Worm (Caenorhabditis elegans) whole organism, midembryonic: ENCODE data around the gene ZK228.13.

Experiments used
- T22C8.4 ChIP-seq: fragments of 200-800 bp; sonication (Bioruptor generic); IDR thresholded peaks from 2 replicates; pipeline ENCODE4 v1.3.6; 2022; ENCODE audit warnings: missing genetic modification characterization, missing compliant biosample characterization
- klf-2 ChIP-seq: fragments of 200-800 bp; sonication (Bioruptor generic); conservative IDR thresholded peaks from 2 replicates; pipeline ENCODE4 v1.3.6; 2022; ENCODE audit warnings: missing genetic modification reagents, missing genetic modification characterization, missing compliant biosample characterization
- med-1 ChIP-seq: sonication (generic microtip); optimal IDR thresholded peaks from 2 replicates; lab custom pipeline; 2017; ENCODE audit warnings: missing genetic modification characterization, mild to moderate bottlenecking, missing compliant biosample characterization, antibody characterized with exemption, missing genetic modification reagents; ENCODE audit not compliant: insufficient read depth
- ref-1 ChIP-seq: fragments of 200-800 bp; sonication (Bioruptor generic); conservative IDR thresholded peaks from 2 replicates; pipeline ENCODE4 v1.3.6; 2022; ENCODE audit warnings: missing genetic modification reagents, missing genetic modification characterization, missing compliant biosample characterization
- ztf-29 ChIP-seq: fragments of 200-800 bp; sonication (Bioruptor generic); IDR thresholded peaks from 2 replicates; pipeline ENCODE4 v1.3.6; 2022; ENCODE audit warnings: missing genetic modification reagents, missing genetic modification characterization, missing compliant biosample characterization

DNA sequence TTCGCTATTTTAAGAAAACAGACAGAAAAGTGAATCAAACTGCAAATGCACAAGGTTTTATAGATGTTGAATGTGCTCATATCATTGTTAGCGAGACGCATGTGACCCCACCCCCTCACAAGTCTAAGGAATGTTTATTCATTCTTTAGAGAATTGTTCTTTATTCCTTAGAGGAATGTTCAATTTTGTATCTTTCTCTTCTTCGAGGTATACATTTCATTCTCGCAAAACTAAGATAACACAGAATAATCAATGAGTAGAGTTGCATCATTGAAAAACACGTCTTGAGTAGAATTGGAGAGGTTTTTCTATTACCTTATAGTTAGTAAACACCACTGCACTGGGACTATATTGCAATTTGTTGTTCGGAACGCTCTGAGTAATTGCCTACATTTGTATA lies 33.0 kb downstream of the ZK228.13 start, which contains the start of gene ZK262.20:
- no peak for TF ChIP-seq klf-2 (GFP tag; lab: Robert Waterston, UW)
- no peak for TF ChIP-seq med-1
- TF ChIP-seq ref-1 (GFP tag; lab: Robert Waterston, UW), result no peak
- TF ChIP-seq T22C8.4 (GFP tag; lab: Robert Waterston, UW), result no peak
- no peak for TF ChIP-seq ztf-29 (GFP tag; lab: Robert Waterston, UW)
